Fruit fly (Drosophila melanogaster) whole organism, prepupa: ENCODE measurements around the gene neb.
A peak's percentile ranks its signal among the peaks of the same experiment; 100 is the strongest.

Source experiments
- Blimp-1 ChIP-seq: fragments of 200-800 bp; sonication (Bioruptor generic); optimal IDR thresholded peaks from 3 replicates; lab custom pipeline; 2017; ENCODE audit warnings: missing biosample characterization, missing genetic modification characterization, mild to moderate bottlenecking, moderate library complexity, missing genetic modification reagents
- CG10631 ChIP-seq: fragments of 200-800 bp; sonication (Bioruptor generic); optimal IDR thresholded peaks from 2 replicates; lab custom pipeline; 2016; ENCODE audit warnings: missing biosample characterization, missing genetic modification characterization
- CG10669 ChIP-seq: fragments of 200-800 bp; sonication (Bioruptor generic); optimal IDR thresholded peaks from 3 replicates; lab custom pipeline; 2018; ENCODE audit warnings: missing biosample characterization, mild to moderate bottlenecking, missing genetic modification characterization, moderate library complexity
- CG11294 ChIP-seq: fragments of 200-800 bp; sonication (Bioruptor generic); IDR thresholded peaks from 2 replicates; pipeline ENCODE4 v1.3.6; 2022; ENCODE audit warnings: missing biosample characterization, missing genetic modification characterization
- CG11762 ChIP-seq: fragments of 200-800 bp; sonication (Bioruptor generic); optimal IDR thresholded peaks from 3 replicates; lab custom pipeline; 2016; ENCODE audit warnings: missing biosample characterization, missing genetic modification characterization; ENCODE audit not compliant: insufficient read depth
- CG11902 ChIP-seq: fragments of 200-800 bp; sonication (Bioruptor generic); optimal IDR thresholded peaks from 3 replicates; lab custom pipeline; 2016; ENCODE audit warnings: missing biosample characterization, missing genetic modification characterization
- CG3032 ChIP-seq: fragments of 200-800 bp; optimal IDR thresholded peaks from 2 replicates; lab custom pipeline; 2019; ENCODE audit warnings: missing biosample characterization, mild to moderate bottlenecking, missing genetic modification characterization, moderate library complexity
- CG31627 ChIP-seq: fragments of 200-800 bp; sonication (Bioruptor generic); optimal IDR thresholded peaks from 3 replicates; lab custom pipeline; 2016; ENCODE audit warnings: missing biosample characterization, missing genetic modification characterization
- CG32006 ChIP-seq: fragments of 200-800 bp; sonication (Bioruptor generic); optimal IDR thresholded peaks from 3 replicates; lab custom pipeline; 2017; ENCODE audit warnings: missing biosample characterization, mild to moderate bottlenecking, missing genetic modification characterization
- CG3919 ChIP-seq: fragments of 200-800 bp; sonication (Bioruptor generic); optimal IDR thresholded peaks from 3 replicates; lab custom pipeline; 2016; ENCODE audit warnings: missing biosample characterization, missing genetic modification characterization
- CG4318 ChIP-seq: fragments of 200-800 bp; sonication (Bioruptor generic); optimal IDR thresholded peaks from 3 replicates; lab custom pipeline; 2017; ENCODE audit warnings: missing biosample characterization, mild to moderate bottlenecking, missing genetic modification characterization
- CG6163 ChIP-seq: fragments of 200-800 bp; sonication (Bioruptor generic); IDR thresholded peaks from 3 replicates; pipeline ENCODE4 v1.3.6; 2022; ENCODE audit warnings: missing biosample characterization, missing genetic modification characterization
- CG6276 ChIP-seq: fragments of 200-800 bp; sonication (Bioruptor generic); optimal IDR thresholded peaks from 2 replicates; lab custom pipeline; 2017; ENCODE audit warnings: missing biosample characterization, mild to moderate bottlenecking, missing genetic modification characterization
- CG6792 ChIP-seq: fragments of 200-800 bp; sonication (Bioruptor generic); optimal IDR thresholded peaks from 3 replicates; lab custom pipeline; 2016; ENCODE audit warnings: missing biosample characterization, missing genetic modification characterization
- CG6808 ChIP-seq: fragments of 200-800 bp; sonication (Bioruptor generic); optimal IDR thresholded peaks from 3 replicates; lab custom pipeline; 2017; ENCODE audit warnings: missing biosample characterization, missing genetic modification characterization, mild to moderate bottlenecking, moderate library complexity, missing genetic modification reagents
- CG7368 ChIP-seq: fragments of 200-800 bp; sonication (Bioruptor generic); optimal IDR thresholded peaks from 3 replicates; lab custom pipeline; 2016; ENCODE audit warnings: missing biosample characterization, missing genetic modification characterization
- CG8319 ChIP-seq: fragments of 200-800 bp; sonication (Bioruptor generic); optimal IDR thresholded peaks from 3 replicates; lab custom pipeline; 2016; ENCODE audit warnings: missing biosample characterization, missing genetic modification characterization
- CG9139 ChIP-seq: fragments of 200-800 bp; sonication (Bioruptor generic); optimal IDR thresholded peaks from 3 replicates; lab custom pipeline; 2017; ENCODE audit warnings: missing biosample characterization, mild to moderate bottlenecking, missing genetic modification characterization
- Eip75B ChIP-seq: fragments of 200-800 bp; sonication (Bioruptor generic); optimal IDR thresholded peaks from 3 replicates; lab custom pipeline; 2016; ENCODE audit warnings: missing biosample characterization, missing genetic modification characterization
- Eip78C ChIP-seq: fragments of 200-800 bp; sonication (Bioruptor generic); peaks from one replicate; lab custom pipeline; 2016; ENCODE audit warnings: missing biosample characterization, missing genetic modification characterization
- Ets21C ChIP-seq: fragments of 200-800 bp; sonication (Bioruptor generic); optimal IDR thresholded peaks from 3 replicates; lab custom pipeline; 2016; ENCODE audit warnings: missing biosample characterization, missing genetic modification characterization
- Ets96B ChIP-seq: fragments of 200-800 bp; optimal IDR thresholded peaks from 2 replicates; lab custom pipeline; 2019; ENCODE audit warnings: missing biosample characterization, mild to moderate bottlenecking, missing genetic modification characterization, moderate library complexity
- Hr38 ChIP-seq: sonication (Bioruptor generic); optimal IDR thresholded peaks from 2 replicates; lab custom pipeline; 2016; ENCODE audit warnings: missing biosample characterization, missing genetic modification characterization
- Lpt ChIP-seq: fragments of 200-800 bp; sonication (Bioruptor generic); optimal IDR thresholded peaks from 3 replicates; lab custom pipeline; 2016; ENCODE audit warnings: missing biosample characterization, missing genetic modification characterization
- Met ChIP-seq: fragments of 200-800 bp; sonication (Bioruptor generic); optimal IDR thresholded peaks from 3 replicates; lab custom pipeline; 2016; ENCODE audit warnings: missing biosample characterization, missing genetic modification characterization
- Smox ChIP-seq: fragments of 200-800 bp; sonication (Bioruptor generic); optimal IDR thresholded peaks from 3 replicates; lab custom pipeline; 2016; ENCODE audit warnings: missing biosample characterization, missing genetic modification characterization
- Sox102F ChIP-seq: fragments of 200-800 bp; sonication (Bioruptor generic); optimal IDR thresholded peaks from 2 replicates; lab custom pipeline; 2016; ENCODE audit warnings: missing biosample characterization, mild to moderate bottlenecking, missing genetic modification characterization
- Sox15 ChIP-seq: fragments of 200-800 bp; sonication (Bioruptor generic); optimal IDR thresholded peaks from 3 replicates; lab custom pipeline; 2016; ENCODE audit warnings: missing biosample characterization, missing genetic modification characterization
- acj6 ChIP-seq: fragments of 200-800 bp; sonication (Bioruptor generic); optimal IDR thresholded peaks from 3 replicates; lab custom pipeline; 2016; ENCODE audit warnings: missing biosample characterization, missing genetic modification characterization
- dsx ChIP-seq: fragments of 200-800 bp; optimal IDR thresholded peaks from 3 replicates; lab custom pipeline; 2019; ENCODE audit warnings: missing biosample characterization, mild to moderate bottlenecking, missing genetic modification characterization, moderate library complexity; ENCODE audit not compliant: poor library complexity, severe bottlenecking
- eg ChIP-seq: fragments of 200-800 bp; sonication (Bioruptor generic); IDR thresholded peaks from 3 replicates; pipeline ENCODE4 v1.3.6; 2022; ENCODE audit warnings: missing biosample characterization, missing genetic modification characterization
- esn ChIP-seq: fragments of 200-800 bp; sonication (Bioruptor generic); optimal IDR thresholded peaks from 2 replicates; lab custom pipeline; 2016; ENCODE audit warnings: missing biosample characterization, mild to moderate bottlenecking, missing genetic modification characterization, moderate library complexity
- fd59A ChIP-seq: fragments of 200-800 bp; sonication (Bioruptor generic); optimal IDR thresholded peaks from 2 replicates; lab custom pipeline; 2017; ENCODE audit warnings: missing biosample characterization, mild to moderate bottlenecking, missing genetic modification characterization, missing genetic modification reagents
- fkh ChIP-seq: fragments of 200-800 bp; sonication (Bioruptor generic); optimal IDR thresholded peaks from 3 replicates; lab custom pipeline; 2017; ENCODE audit warnings: missing biosample characterization, mild to moderate bottlenecking, missing genetic modification characterization, moderate library complexity
- lz ChIP-seq: fragments of 200-800 bp; sonication (Bioruptor generic); optimal IDR thresholded peaks from 3 replicates; lab custom pipeline; 2016; ENCODE audit warnings: missing biosample characterization, missing genetic modification characterization
- net ChIP-seq: fragments of 200-800 bp; sonication (Bioruptor generic); optimal IDR thresholded peaks from 3 replicates; lab custom pipeline; 2016; ENCODE audit warnings: missing biosample characterization, missing genetic modification characterization
- salr ChIP-seq, 2 experiments: fragments of 200-800 bp; sonication (Bioruptor generic); optimal IDR thresholded peaks; 3 replicates each; lab custom pipeline; 2016 to 2018; ENCODE audit warnings: missing biosample characterization in 2 of 2, missing genetic modification characterization in 2 of 2, mild to moderate bottlenecking in 1 of 2
- spab ChIP-seq: fragments of 200-800 bp; sonication (Bioruptor generic); optimal IDR thresholded peaks from 2 replicates; lab custom pipeline; 2017; ENCODE audit warnings: missing biosample characterization, mild to moderate bottlenecking, missing genetic modification characterization, missing genetic modification reagents
- topi ChIP-seq: fragments of 200-800 bp; sonication (Bioruptor generic); optimal IDR thresholded peaks from 3 replicates; lab custom pipeline; 2016; ENCODE audit warnings: missing biosample characterization, missing genetic modification characterization
- vri ChIP-seq: fragments of 200-800 bp; sonication (Bioruptor generic); optimal IDR thresholded peaks from 3 replicates; lab custom pipeline; 2016; ENCODE audit warnings: missing biosample characterization, mild to moderate bottlenecking, missing genetic modification characterization

neb gene

dm6 chr2L:20086295-20087096 lies 10.9 kb downstream of the neb start (continued):
- TF ChIP-seq spab (GFP tag; lab: Kevin White, UChicago) = peak; percentile 81
- peak; percentile 90 for TF ChIP-seq lz (GFP tag; lab: Kevin White, UChicago)
- peak; percentile 55 for TF ChIP-seq dsx
- TF ChIP-seq fd59A (GFP tag; lab: Kevin White, UChicago) = peak; percentile 72
- peak; percentile 98 for TF ChIP-seq Eip75B (GFP tag; lab: Kevin White, UChicago)
- TF ChIP-seq CG10669 (GFP tag; lab: Kevin White, UChicago) = peak; percentile 86
- TF ChIP-seq CG11294 (GFP tag; lab: Robert Waterston, UW) = peak; percentile 96
- TF ChIP-seq eg (GFP tag; lab: Robert Waterston, UW) = peak; percentile 98
- TF ChIP-seq CG8319 (GFP tag; lab: Kevin White, UChicago) = peak; percentile 90
- peak; percentile 74 for TF ChIP-seq CG6808 (GFP tag; lab: Kevin White, UChicago)
- TF ChIP-seq CG3032 (tag; lab: Kevin White, UChicago) = peak; percentile 73
- TF ChIP-seq Sox15 (GFP tag; lab: Kevin White, UChicago) = peak; percentile 85
- TF ChIP-seq Eip78C (GFP tag; lab: Kevin White, UChicago) = peak; percentile 98
- TF ChIP-seq esn (GFP tag; lab: Kevin White, UChicago) = peak; percentile 95
- TF ChIP-seq CG4318 (GFP tag; lab: Kevin White, UChicago) = peak; percentile 77
- peak; percentile 96 for TF ChIP-seq vri (GFP tag; lab: Kevin White, UChicago)
- peak; percentile 84 for TF ChIP-seq Ets21C (GFP tag; lab: Kevin White, UChicago)
- peak; percentile 53 for TF ChIP-seq CG9139 (GFP tag; lab: Kevin White, UChicago)
- peak; percentile 63 to 83 for TF ChIP-seq salr (GFP tag; optimal IDR thresholded peaks at IDR 0.05; lab: Kevin White, UChicago)
- peak; percentile 91 for TF ChIP-seq CG31627
- TF ChIP-seq Sox102F (GFP tag; lab: Kevin White, UChicago) = peak; percentile 93
- peak; percentile 92 for TF ChIP-seq CG3919 (GFP tag; lab: Kevin White, UChicago)
- peak; percentile 84 for TF ChIP-seq CG11902 (GFP tag; lab: Kevin White, UChicago)
- peak; percentile 91 for TF ChIP-seq topi
- peak; percentile 81 for TF ChIP-seq Ets96B
- TF ChIP-seq CG32006 (GFP tag; lab: Kevin White, UChicago) = peak; percentile 90
- TF ChIP-seq Blimp-1 (GFP tag; lab: Kevin White, UChicago) = peak; percentile 68
- TF ChIP-seq Hr38 (GFP tag; lab: Kevin White, UChicago) = no peak
- TF ChIP-seq CG11762 (GFP tag; lab: Kevin White, UChicago) = peak; percentile 94
- TF ChIP-seq Lpt (GFP tag; lab: Kevin White, UChicago) = peak; percentile 93
- peak; percentile 92 for TF ChIP-seq Met (GFP tag; lab: Kevin White, UChicago)
- peak; percentile 92 for TF ChIP-seq acj6 (GFP tag; lab: Kevin White, UChicago)
- peak; percentile 93 for TF ChIP-seq CG6792 (GFP tag; lab: Kevin White, UChicago)
- TF ChIP-seq CG6163 (GFP tag; lab: Robert Waterston, UW) = peak; percentile 96
- peak; percentile 92 for TF ChIP-seq Smox
- peak; percentile 92 for TF ChIP-seq CG10631
- peak; percentile 92 for TF ChIP-seq CG7368 (GFP tag; lab: Kevin White, UChicago)
- TF ChIP-seq net (GFP tag; lab: Kevin White, UChicago) = peak; percentile 93
- peak; percentile 91 for TF ChIP-seq CG6276 (GFP tag; lab: Kevin White, UChicago)
- TF ChIP-seq fkh (GFP tag; lab: Kevin White, UChicago) = peak; percentile 98
